Fruit fly (Drosophila melanogaster): Measurements from ENCODE around the gene cindr.

Gene cindr

dm6 chr3R:30842639-30843476 is 34.4 kb downstream of the cindr start:
- no peak for TF ChIP-seq cic (GFP tag; optimal IDR thresholded peaks at IDR 0.05)
- TF ChIP-seq Mnt (GFP tag; optimal IDR thresholded peaks at IDR 0.05), result no peak
- TF ChIP-seq cnc (optimal IDR thresholded peaks at IDR 0.05), result no peak
- no peak for TF ChIP-seq Crg-1 (GFP tag; optimal IDR thresholded peaks at IDR 0.05)
- TF ChIP-seq tj (GFP tag; optimal IDR thresholded peaks at IDR 0.05), result no peak
- TF ChIP-seq kay (GFP tag; ENCODE audit: borderline replicate concordance), result no peak
- no peak for TF ChIP-seq CG14711 (tag; optimal IDR thresholded peaks at IDR 0.05)
- TF ChIP-seq Clk (GFP tag; optimal IDR thresholded peaks at IDR 0.05), result no peak
- no peak for TF ChIP-seq ovo (GFP tag; optimal IDR thresholded peaks at IDR 0.05)
- TF ChIP-seq bab1 (GFP tag; optimal IDR thresholded peaks at IDR 0.05), result no peak
- no peak for TF ChIP-seq CG33017 (tag; optimal IDR thresholded peaks at IDR 0.05)
- TF ChIP-seq CG1620 (GFP tag; optimal IDR thresholded peaks at IDR 0.05), result no peak
- TF ChIP-seq CG5204 (GFP tag; optimal IDR thresholded peaks at IDR 0.05), result no peak
- no peak for TF ChIP-seq CG11617 (GFP tag; optimal IDR thresholded peaks at IDR 0.05)
- no peak for TF ChIP-seq toe (GFP tag; optimal IDR thresholded peaks at IDR 0.05)
- TF ChIP-seq CG7045 (GFP tag; optimal IDR thresholded peaks at IDR 0.05), result no peak

- TF ChIP-seq cnc (optimal IDR thresholded peaks at IDR 0.05) (no peak), kay (GFP tag; ENCODE audit: borderline replicate concordance) (no peak), ovo (GFP tag; optimal IDR thresholded peaks at IDR 0.05) (no peak), CG14711 (tag; optimal IDR thresholded peaks at IDR 0.05) (no peak), CG5204 (GFP tag; optimal IDR thresholded peaks at IDR 0.05) (no peak), CG7101 (tag; optimal IDR thresholded peaks at IDR 0.05) (no peak), bab1 (GFP tag; optimal IDR thresholded peaks at IDR 0.05) (no peak), pad (GFP tag; optimal IDR thresholded peaks at IDR 0.05) (no peak), CG12768 (GFP tag; optimal IDR thresholded peaks at IDR 0.05) (no peak), CG7045 (GFP tag; optimal IDR thresholded peaks at IDR 0.05) (no peak), Crg-1 (GFP tag; optimal IDR thresholded peaks at IDR 0.05) (no peak), tj (GFP tag; optimal IDR thresholded peaks at IDR 0.05) (no peak), Clk (GFP tag; optimal IDR thresholded peaks at IDR 0.05) (no peak), Hr96 (GFP tag; optimal IDR thresholded peaks at IDR 0.05) (no peak), CG33017 (tag; optimal IDR thresholded peaks at IDR 0.05) (no peak), toe (GFP tag; optimal IDR thresholded peaks at IDR 0.05) (no peak), CG11617 (GFP tag; optimal IDR thresholded peaks at IDR 0.05) (no peak)
These were observed 35.3 kb downstream of the cindr start for dm6 chr3R:30843709-30844108.

DNA sequence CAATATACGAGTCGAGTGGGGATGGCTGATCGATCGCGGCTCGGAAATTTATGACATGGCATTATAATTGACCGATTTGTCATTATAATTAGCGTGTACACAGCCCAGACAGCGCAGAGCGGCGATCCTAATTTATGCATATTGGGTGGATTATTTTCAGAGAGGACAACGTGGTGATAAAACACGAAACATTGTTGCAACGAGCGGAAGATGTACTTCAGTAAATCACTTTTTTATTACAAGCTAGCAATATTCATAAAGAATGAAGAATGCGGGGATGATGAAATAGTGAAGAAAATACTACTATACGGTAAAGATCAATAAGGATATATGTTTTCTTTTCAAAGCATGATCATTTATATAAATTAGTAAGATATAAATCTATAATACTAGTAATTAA is 36.0 kb downstream of the cindr start:
- TF ChIP-seq Clk (GFP tag; optimal IDR thresholded peaks at IDR 0.05) (no peak), CG33017 (tag; optimal IDR thresholded peaks at IDR 0.05) (no peak), CG7101 (tag; optimal IDR thresholded peaks at IDR 0.05) (no peak)

- TF ChIP-seq ovo (GFP tag; optimal IDR thresholded peaks at IDR 0.05), result no peak
- no peak for TF ChIP-seq toe (GFP tag; optimal IDR thresholded peaks at IDR 0.05)
- TF ChIP-seq cnc (optimal IDR thresholded peaks at IDR 0.05), result no peak
- no peak for TF ChIP-seq cic (GFP tag; optimal IDR thresholded peaks at IDR 0.05)
- no peak for TF ChIP-seq CG1620 (GFP tag; optimal IDR thresholded peaks at IDR 0.05)
- no peak for TF ChIP-seq tj (GFP tag; optimal IDR thresholded peaks at IDR 0.05)
- TF ChIP-seq bab1 (GFP tag; optimal IDR thresholded peaks at IDR 0.05), result no peak
- no peak for TF ChIP-seq CG7101 (tag; optimal IDR thresholded peaks at IDR 0.05)
- TF ChIP-seq Clk (GFP tag; optimal IDR thresholded peaks at IDR 0.05), result no peak
- no peak for TF ChIP-seq CG14711 (tag; optimal IDR thresholded peaks at IDR 0.05)
- no peak for TF ChIP-seq pad (GFP tag; optimal IDR thresholded peaks at IDR 0.05)
- TF ChIP-seq CG5204 (GFP tag; optimal IDR thresholded peaks at IDR 0.05), result no peak
- no peak for TF ChIP-seq Crg-1 (GFP tag; optimal IDR thresholded peaks at IDR 0.05)
- TF ChIP-seq kay (GFP tag; ENCODE audit: borderline replicate concordance), result no peak
- no peak for TF ChIP-seq CG33017 (tag; optimal IDR thresholded peaks at IDR 0.05)
- no peak for TF ChIP-seq Mnt (GFP tag; optimal IDR thresholded peaks at IDR 0.05)
These were observed 41.2 kb downstream of the cindr start for dm6 chr3R:30849473-30850145.

dm6 chr3R:30850460-30850859 is 42.0 kb downstream of the cindr start:
- no peak for TF ChIP-seq CG5204 (GFP tag; optimal IDR thresholded peaks at IDR 0.05)
- TF ChIP-seq tj (GFP tag; optimal IDR thresholded peaks at IDR 0.05), result no peak
- TF ChIP-seq toe (GFP tag; optimal IDR thresholded peaks at IDR 0.05), result no peak
- no peak for TF ChIP-seq CG7101 (tag; optimal IDR thresholded peaks at IDR 0.05)
- TF ChIP-seq cic (GFP tag; optimal IDR thresholded peaks at IDR 0.05), result no peak
- no peak for TF ChIP-seq CG11617 (GFP tag; optimal IDR thresholded peaks at IDR 0.05)
- no peak for TF ChIP-seq CG14711 (tag; optimal IDR thresholded peaks at IDR 0.05)
- TF ChIP-seq Clk (GFP tag; optimal IDR thresholded peaks at IDR 0.05), result no peak
- TF ChIP-seq Crg-1 (GFP tag; optimal IDR thresholded peaks at IDR 0.05), result no peak
- no peak for TF ChIP-seq CG33017 (tag; optimal IDR thresholded peaks at IDR 0.05)
- TF ChIP-seq Hr96 (GFP tag; optimal IDR thresholded peaks at IDR 0.05), result no peak

DNA sequence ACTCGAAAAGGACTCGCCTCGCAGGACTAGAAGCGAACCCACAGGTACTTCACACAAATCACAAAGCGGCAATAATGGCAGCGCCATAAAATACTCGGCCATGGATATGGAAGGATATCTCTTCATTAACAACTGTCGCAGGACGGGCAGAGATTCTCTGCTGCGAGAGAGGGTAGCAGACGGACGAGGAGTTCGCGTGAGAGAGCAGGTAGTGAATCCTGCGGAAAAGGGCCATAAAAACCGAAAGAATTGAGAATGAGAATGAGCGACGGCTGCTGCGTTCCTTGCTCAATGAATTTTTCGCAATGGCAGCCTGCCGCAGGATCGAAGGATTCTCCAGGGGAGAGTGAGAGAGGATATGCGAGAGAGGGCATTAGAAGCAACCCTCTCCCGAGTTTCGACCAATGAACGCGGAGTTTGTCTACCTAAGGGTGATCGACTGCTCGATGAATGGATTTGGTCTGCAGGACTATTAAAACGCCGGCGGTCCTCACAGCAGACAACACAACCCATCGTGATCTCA is 43.5 kb downstream of the cindr start, which contains the start of gene tll:
Gene tll (plus strand): TSS at position 473 of the 523 bp plus-strand sequence.
- TF ChIP-seq CG7045 (GFP tag; optimal IDR thresholded peaks at IDR 0.05) (no peak), CG33017 (tag; optimal IDR thresholded peaks at IDR 0.05) (no peak), cic (GFP tag; optimal IDR thresholded peaks at IDR 0.05) (no peak), CG12768 (GFP tag; optimal IDR thresholded peaks at IDR 0.05) (no peak)

All from whole organism, adult.